Worm (Caenorhabditis elegans): ENCODE results near the gene W08A12.3.

DNA sequence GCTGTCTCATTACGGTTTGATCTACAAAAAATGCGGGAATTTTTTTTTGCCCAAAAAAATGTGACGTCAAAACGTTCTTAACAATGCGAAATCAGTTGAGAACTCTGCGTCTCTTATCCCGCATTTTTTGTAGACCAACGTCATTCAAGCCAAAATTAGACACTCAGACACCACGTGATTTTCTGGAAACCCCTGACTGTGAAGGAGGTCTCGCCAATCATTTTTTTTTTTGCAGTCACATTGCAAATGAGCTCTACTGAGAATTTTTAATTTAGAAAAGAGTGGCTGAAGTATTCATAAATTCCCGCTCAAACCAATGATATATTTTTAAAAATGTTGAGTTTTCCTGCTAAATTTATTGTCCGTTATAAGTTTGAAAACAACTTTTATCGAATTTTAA is 35.9 kb downstream of the W08A12.3 start:
- TF ChIP-seq unc-39 (tag; optimal IDR thresholded peaks at IDR 0.05) (no peak), elt-1 (tag; optimal IDR thresholded peaks at IDR 0.05) (no peak), lin-13 (GFP tag; optimal IDR thresholded peaks at IDR 0.05) (no peak), ztf-4 (tag; optimal IDR thresholded peaks at IDR 0.05) (no peak), ceh-82 (tag; optimal IDR thresholded peaks at IDR 0.05) (no peak), blmp-1 (tag; optimal IDR thresholded peaks at IDR 0.05; ENCODE audit: insufficient read depth) (no peak), ztf-11 (tag; optimal IDR thresholded peaks at IDR 0.05) (no peak), lin-39 (tag; optimal IDR thresholded peaks at IDR 0.05) (no peak)
